Worm (Caenorhabditis elegans): ENCODE data around the gene Y27F2A.10.

ce11 chrII:3198998-3199397 is 26.9 kb upstream of the Y27F2A.10 start, which contains the start of gene sri-51:
- TF ChIP-seq dao-5 (tag; optimal IDR thresholded peaks at IDR 0.05) (no peak), him-1 (tag; optimal IDR thresholded peaks at IDR 0.05) (no peak), W03F9.2 (tag; optimal IDR thresholded peaks at IDR 0.05) (no peak)
